Fruit fly (Drosophila melanogaster): ENCODE data around the gene ihog.

dm6 chr2L:6966309-6966708, 17.7 kb upstream of the ihog start:
- no peak for TF ChIP-seq Hr38 (GFP tag; optimal IDR thresholded peaks at IDR 0.05)
- TF ChIP-seq Sox14 (GFP tag; optimal IDR thresholded peaks at IDR 0.05): no peak
- TF ChIP-seq CG4318 (GFP tag; optimal IDR thresholded peaks at IDR 0.05): no peak
- TF ChIP-seq CG8319 (GFP tag; optimal IDR thresholded peaks at IDR 0.05): no peak
- no peak for TF ChIP-seq Hr39 (GFP tag; optimal IDR thresholded peaks at IDR 0.05)
- no peak for TF ChIP-seq CG31627 (GFP tag; optimal IDR thresholded peaks at IDR 0.05)
- TF ChIP-seq Hr4 (GFP tag; optimal IDR thresholded peaks at IDR 0.05): no peak

Measured in whole organism, prepupa.